Fruit fly (Drosophila melanogaster) whole organism, embryonic: ENCODE results near the gene CG43175.

Experiments used
- Awh ChIP-seq: fragments of 200-800 bp; sonication (Bioruptor generic); IDR thresholded peaks from 2 replicates; pipeline ENCODE4, ENCODE4 v1.3.6; 2022; ENCODE audit warnings: missing biosample characterization, missing genetic modification characterization
- Bdp1 ChIP-seq: fragments of 200-800 bp; sonication (Bioruptor generic); optimal IDR thresholded peaks from 3 replicates; lab custom pipeline; 2016; ENCODE audit warnings: missing biosample characterization, missing genetic modification characterization
- Bgb ChIP-seq: fragments of 200-800 bp; sonication (Bioruptor generic); IDR thresholded peaks from 2 replicates; pipeline ENCODE4 v1.3.6; 2022; ENCODE audit warnings: missing biosample characterization, missing genetic modification characterization; ENCODE audit not compliant: partially characterized antibody
- CG10209 ChIP-seq: fragments of 200-800 bp; sonication (Bioruptor generic); optimal IDR thresholded peaks from 3 replicates; lab custom pipeline; 2017; ENCODE audit warnings: missing biosample characterization, mild to moderate bottlenecking, missing genetic modification characterization, missing genetic modification reagents
- CG1024 ChIP-seq: fragments of 200-800 bp; sonication (Bioruptor generic); IDR thresholded peaks from 2 replicates; pipeline ENCODE4 v1.3.6; 2022; ENCODE audit warnings: missing biosample characterization, missing genetic modification characterization
- CG10462 ChIP-seq: fragments of 200-800 bp; sonication (Bioruptor generic); optimal IDR thresholded peaks from 2 replicates; lab custom pipeline; 2016; ENCODE audit warnings: missing biosample characterization, missing genetic modification characterization
- CG10959 ChIP-seq: fragments of 200-800 bp; sonication (Bioruptor generic); IDR thresholded peaks from 2 replicates; pipeline ENCODE4 v1.3.6; 2022; ENCODE audit warnings: missing biosample characterization, missing genetic modification characterization
- CG12155 ChIP-seq: fragments of 200-800 bp; sonication (Bioruptor generic); optimal IDR thresholded peaks from 3 replicates; lab custom pipeline; 2016; ENCODE audit warnings: missing biosample characterization, missing genetic modification characterization
- CG12744 ChIP-seq: fragments of 200-800 bp; sonication (Bioruptor generic); optimal IDR thresholded peaks from 2 replicates; lab custom pipeline; 2016; ENCODE audit warnings: missing biosample characterization, missing genetic modification characterization
- CG1647 ChIP-seq: fragments of 200-800 bp; sonication (Bioruptor generic); optimal IDR thresholded peaks from 3 replicates; lab custom pipeline; 2016; ENCODE audit warnings: missing biosample characterization, missing genetic modification characterization
- CG1832 ChIP-seq: fragments of 200-800 bp; sonication (Bioruptor generic); optimal IDR thresholded peaks from 2 replicates; lab custom pipeline; 2017; ENCODE audit warnings: missing biosample characterization, mild to moderate bottlenecking, missing genetic modification characterization, inconsistent platforms
- CG32772 ChIP-seq: fragments of 200-800 bp; sonication (Bioruptor generic); IDR thresholded peaks from 2 replicates; pipeline ENCODE4 v1.3.6; 2022; ENCODE audit warnings: missing biosample characterization, missing genetic modification characterization
- CG3281 ChIP-seq: fragments of 200-800 bp; sonication (Bioruptor generic); optimal IDR thresholded peaks from 3 replicates; lab custom pipeline; 2017; ENCODE audit warnings: missing biosample characterization, mild to moderate bottlenecking, missing genetic modification characterization
- CG3995 ChIP-seq: fragments of 200-800 bp; sonication (Bioruptor generic); optimal IDR thresholded peaks from 3 replicates; lab custom pipeline; 2016; ENCODE audit warnings: missing biosample characterization, missing genetic modification characterization
- CG9609 ChIP-seq: fragments of 200-800 bp; sonication (Bioruptor generic); optimal IDR thresholded peaks from 3 replicates; lab custom pipeline; 2016; ENCODE audit warnings: missing biosample characterization, missing genetic modification characterization
- Dbx ChIP-seq: fragments of 200-800 bp; sonication (Bioruptor generic); IDR thresholded peaks from 3 replicates; pipeline ENCODE4 v1.3.6; 2022; ENCODE audit warnings: missing biosample characterization, missing genetic modification characterization
- Deaf1 ChIP-seq: fragments of 200-800 bp; optimal IDR thresholded peaks from 3 replicates; lab custom pipeline; 2019; ENCODE audit warnings: missing biosample characterization, mild to moderate bottlenecking, missing genetic modification characterization, moderate library complexity
- Doc3 ChIP-seq: fragments of 200-800 bp; sonication (Bioruptor generic); IDR thresholded peaks from 3 replicates; pipeline ENCODE4 v1.3.6; 2022; ENCODE audit warnings: missing biosample characterization, missing genetic modification characterization; ENCODE audit not compliant: partially characterized antibody
- Gsc ChIP-seq: fragments of 200-800 bp; sonication (Bioruptor generic); IDR thresholded peaks from 2 replicates; pipeline ENCODE4 v1.3.6; 2022; ENCODE audit warnings: missing biosample characterization, missing genetic modification characterization
- Hand ChIP-seq: fragments of 200-800 bp; sonication (Bioruptor generic); optimal IDR thresholded peaks from 2 replicates; lab custom pipeline; 2017; ENCODE audit warnings: mild to moderate bottlenecking, missing biosample characterization, missing genetic modification reagents, missing genetic modification characterization
- Hr78 ChIP-seq, 2 experiments: fragments of 200-800 bp in 1 of 2; fragments of >200 bp in 1 of 2; sonication (Bioruptor generic) in 1 of 2; optimal IDR thresholded peaks; 2 replicates each; lab custom pipeline; 2017 to 2019; ENCODE audit warnings: missing biosample characterization in 2 of 2, missing genetic modification characterization in 2 of 2, mild to moderate bottlenecking in 1 of 2, moderate library complexity in 1 of 2
- Lhr ChIP-seq: fragments of 200-800 bp; sonication (Bioruptor generic); optimal IDR thresholded peaks from 3 replicates; lab custom pipeline; 2017; ENCODE audit warnings: mild to moderate bottlenecking, missing biosample characterization, missing genetic modification reagents, missing genetic modification characterization
- Lim3 ChIP-seq: fragments of 200-800 bp; sonication (Bioruptor generic); IDR thresholded peaks from 2 replicates; pipeline ENCODE4 v1.3.6; 2022; ENCODE audit warnings: missing biosample characterization, missing genetic modification characterization
- NC2β ChIP-seq: fragments of 200-800 bp; sonication (Bioruptor generic); optimal IDR thresholded peaks from 2 replicates; lab custom pipeline; 2016; ENCODE audit warnings: missing biosample characterization, missing genetic modification characterization
- Nf-YC ChIP-seq: fragments of 200-800 bp; optimal IDR thresholded peaks from 3 replicates; lab custom pipeline; 2019; ENCODE audit warnings: missing biosample characterization, mild to moderate bottlenecking, missing genetic modification characterization, moderate library complexity
- Oaz ChIP-seq: fragments of 200-800 bp; sonication (Bioruptor generic); IDR thresholded peaks from 2 replicates; pipeline ENCODE4 v1.3.6; 2022; ENCODE audit warnings: missing biosample characterization, missing genetic modification characterization
- Scr ChIP-seq: fragments of 200-800 bp; sonication (Bioruptor generic); IDR thresholded peaks from 2 replicates; pipeline ENCODE4 v1.3.6; 2022; ENCODE audit warnings: missing biosample characterization, missing genetic modification characterization; ENCODE audit not compliant: partially characterized antibody
- Spps ChIP-seq: fragments of 200-800 bp; sonication (Bioruptor generic); optimal IDR thresholded peaks from 2 replicates; lab custom pipeline; 2018; ENCODE audit warnings: missing biosample characterization, mild to moderate bottlenecking, missing genetic modification characterization
- Trl ChIP-seq, 3 experiments: fragments of >200 bp in 2 of 3; fragments of 200-800 bp in 1 of 3; sonication (Bioruptor generic) in 1 of 3; optimal IDR thresholded peaks; 2 replicates in 1 of 3; 3 replicates in 2 of 3; lab custom pipeline; 2016 to 2017; ENCODE audit warnings: missing biosample characterization in 1 of 3, missing genetic modification characterization in 1 of 3
- Xbp1 ChIP-seq: fragments of 200-800 bp; sonication (Bioruptor generic); optimal IDR thresholded peaks from 3 replicates; lab custom pipeline; 2016; ENCODE audit warnings: missing biosample characterization, mild to moderate bottlenecking, missing genetic modification characterization
- bab2 ChIP-seq: fragments of 200-800 bp; sonication (Bioruptor generic); optimal IDR thresholded peaks from 2 replicates; lab custom pipeline; 2016; ENCODE audit warnings: missing biosample characterization, missing genetic modification characterization
- ems ChIP-seq: fragments of 200-800 bp; sonication (Bioruptor generic); optimal IDR thresholded peaks from 3 replicates; lab custom pipeline; 2016; ENCODE audit warnings: missing biosample characterization, missing genetic modification characterization
- ftz-f1 ChIP-seq: fragments of 200-800 bp; sonication (Bioruptor generic); optimal IDR thresholded peaks from 2 replicates; lab custom pipeline; 2016; ENCODE audit warnings: missing biosample characterization, missing genetic modification characterization
- gce ChIP-seq: fragments of 200-800 bp; sonication (Bioruptor generic); IDR thresholded peaks from 3 replicates; pipeline ENCODE4 v1.3.6; 2022; ENCODE audit warnings: missing biosample characterization, missing genetic modification characterization
- ham ChIP-seq: fragments of 200-800 bp; sonication (Bioruptor generic); IDR thresholded peaks from 2 replicates; pipeline ENCODE4 v1.3.6; 2022; ENCODE audit warnings: missing biosample characterization, missing genetic modification characterization
- jumu ChIP-seq: fragments of 200-800 bp; sonication (Bioruptor generic); optimal IDR thresholded peaks from 3 replicates; lab custom pipeline; 2016; ENCODE audit warnings: missing biosample characterization, missing genetic modification characterization
- knrl ChIP-seq: fragments of 200-800 bp; sonication (Bioruptor generic); IDR thresholded peaks from 3 replicates; pipeline ENCODE4 v1.3.6; 2022; ENCODE audit warnings: missing biosample characterization, missing genetic modification characterization; ENCODE audit not compliant: partially characterized antibody
- lab ChIP-seq: fragments of 200-800 bp; sonication (Bioruptor generic); optimal IDR thresholded peaks from 3 replicates; lab custom pipeline; 2017; ENCODE audit warnings: missing biosample characterization, missing genetic modification characterization, mild to moderate bottlenecking, moderate library complexity, missing genetic modification reagents
- lmd ChIP-seq: fragments of 200-800 bp; sonication (Bioruptor generic); IDR thresholded peaks from 2 replicates; pipeline ENCODE4 v1.3.6; 2022; ENCODE audit warnings: missing biosample characterization, missing genetic modification characterization
- nmo ChIP-seq: fragments of 200-800 bp; sonication (Bioruptor generic); optimal IDR thresholded peaks from 2 replicates; lab custom pipeline; 2018; ENCODE audit warnings: missing biosample characterization, mild to moderate bottlenecking, missing genetic modification characterization, moderate library complexity
- pros ChIP-seq: fragments of 200-800 bp; sonication (Bioruptor generic); optimal IDR thresholded peaks from 3 replicates; lab custom pipeline; 2019; ENCODE audit warnings: missing biosample characterization, mild to moderate bottlenecking, missing genetic modification characterization, moderate library complexity
- psq ChIP-seq: fragments of 200-800 bp; sonication (Bioruptor generic); optimal IDR thresholded peaks from 2 replicates; lab custom pipeline; 2017; ENCODE audit warnings: missing biosample characterization, missing genetic modification characterization
- repo ChIP-seq: fragments of 200-800 bp; sonication (Bioruptor generic); optimal IDR thresholded peaks from 2 replicates; lab custom pipeline; 2016; ENCODE audit warnings: missing biosample characterization, missing genetic modification characterization
- rib ChIP-seq: fragments of 200-800 bp; sonication (Bioruptor generic); IDR thresholded peaks from 2 replicates; pipeline ENCODE4 v1.3.6; 2022; ENCODE audit warnings: missing biosample characterization, missing genetic modification characterization

CG43175 gene

DNA sequence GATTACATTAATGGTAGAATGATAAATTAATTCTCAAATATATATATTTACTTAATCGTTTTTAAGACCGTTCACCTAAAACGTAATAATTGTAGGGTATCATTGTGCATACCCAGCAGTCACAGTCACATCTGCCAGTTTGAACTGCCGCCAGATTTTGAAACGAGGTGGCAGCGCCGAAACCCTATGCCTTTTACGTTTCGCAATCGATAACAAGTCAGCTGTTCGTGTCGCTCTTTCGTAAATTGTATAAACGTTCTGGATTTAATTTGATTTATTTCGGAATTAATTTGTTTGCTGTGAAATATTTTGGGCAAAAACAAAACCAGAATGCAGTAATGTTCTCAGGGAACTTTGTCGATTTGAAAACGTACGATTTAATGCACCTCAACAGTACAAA is 16.9 kb downstream of the CG43175 start, which contains the start of gene CG14322 (continued):
- TF ChIP-seq psq (GFP tag; lab: Kevin White, UChicago): no peak
- no peak for TF ChIP-seq CG1832 (GFP tag; lab: Kevin White, UChicago)
- no peak for TF ChIP-seq Gsc (GFP tag; lab: Robert Waterston, UW)
- peak; percentile 29; the same call in 1 of the 3 replicates for TF ChIP-seq knrl
- no peak for TF ChIP-seq CG9609 (GFP tag; lab: Kevin White, UChicago)
- no peak for TF ChIP-seq lab
- no peak for TF ChIP-seq Lim3
- peak; percentile 31; the same call in 1 of the 2 replicates for TF ChIP-seq Bgb (GFP tag; lab: Robert Waterston, UW)
- no peak for TF ChIP-seq Doc3 (GFP tag; lab: Robert Waterston, UW)
- no peak for TF ChIP-seq CG1024
- TF ChIP-seq Hr78 (GFP tag; optimal IDR thresholded peaks at IDR 0.05; lab: Kevin White, UChicago): no peak
- TF ChIP-seq Scr (GFP tag; lab: Robert Waterston, UW): 0 out of 2 replicates have a peak, but pooled peaks have one; percentile 33
- TF ChIP-seq ham: no peak
- peak; percentile 10 for TF ChIP-seq nmo (GFP tag; lab: Kevin White, UChicago)
- TF ChIP-seq gce (GFP tag; lab: Robert Waterston, UW): no peak
- no peak for TF ChIP-seq ftz-f1 (GFP tag; lab: Kevin White, UChicago)
- no peak for TF ChIP-seq jumu (GFP tag; lab: Kevin White, UChicago)
- TF ChIP-seq Bdp1 (GFP tag; lab: Kevin White, UChicago): peak; percentile 60
- no peak for TF ChIP-seq Lhr (GFP tag; lab: Kevin White, UChicago)
- no peak for TF ChIP-seq Oaz (GFP tag; lab: Robert Waterston, UW)
- no peak for TF ChIP-seq Awh (GFP tag; lab: Robert Waterston, UW)
- TF ChIP-seq Spps (tag; lab: Kevin White, UChicago): no peak
- TF ChIP-seq Xbp1 (GFP tag; lab: Kevin White, UChicago): peak; percentile 44
- TF ChIP-seq CG1647: no peak
- no peak for TF ChIP-seq bab2 (GFP tag; lab: Kevin White, UChicago)
- TF ChIP-seq CG3281 (GFP tag; lab: Kevin White, UChicago): no peak
- no peak for TF ChIP-seq repo (GFP tag; lab: Kevin White, UChicago)
- TF ChIP-seq lmd (GFP tag; lab: Robert Waterston, UW): no peak; the same call in 1 of the 2 replicates
- TF ChIP-seq rib (GFP tag; lab: Robert Waterston, UW): no peak
- TF ChIP-seq Hand: no peak
- TF ChIP-seq CG3995: peak; percentile 95
- TF ChIP-seq CG12744 (GFP tag; lab: Kevin White, UChicago): no peak
- no peak for TF ChIP-seq ems
- TF ChIP-seq CG10959 (GFP tag; lab: Robert Waterston, UW): no peak
- TF ChIP-seq CG12155 (GFP tag; lab: Kevin White, UChicago): peak; percentile 12
- TF ChIP-seq Dbx (GFP tag; lab: Robert Waterston, UW): no peak
- no peak for TF ChIP-seq NC2β
- TF ChIP-seq CG10209 (GFP tag; lab: Kevin White, UChicago): no peak
- no peak for TF ChIP-seq CG32772 (GFP tag; lab: Robert Waterston, UW)
- TF ChIP-seq, all 482 proteins: peak for 77

DNA sequence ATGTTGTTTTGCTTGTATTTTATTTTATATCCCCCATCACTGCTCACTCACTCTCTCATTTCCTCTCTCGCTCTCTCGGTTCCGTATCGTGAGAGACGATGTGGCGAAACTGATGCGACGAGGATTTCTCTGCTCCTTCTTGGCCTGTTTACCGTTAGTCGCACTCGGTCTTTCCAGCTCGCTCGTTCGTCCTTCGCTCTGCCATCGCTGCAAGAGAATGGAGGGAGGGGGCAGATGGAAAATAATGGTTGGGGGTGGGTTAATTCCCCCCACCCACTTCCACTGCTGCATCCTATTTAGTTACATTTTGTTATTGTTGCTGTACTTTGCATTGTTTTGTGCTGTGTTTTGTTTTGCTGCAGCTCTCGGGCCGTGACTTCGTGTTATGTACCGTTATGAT is 23.4 kb downstream of the CG43175 start:
- TF ChIP-seq CG10462 (GFP tag; lab: Kevin White, UChicago) (no peak), Deaf1 (peak; percentile 80), pros (GFP tag; lab: Kevin White, UChicago) (peak; percentile 70), Nf-YC (tag; lab: Kevin White, UChicago) (peak; percentile 13), Trl (optimal IDR thresholded peaks at IDR 0.05; lab: Kevin White, UChicago) (peak in 1 of 2 experiments; percentile 46), Trl (GFP tag; optimal IDR thresholded peaks at IDR 0.05; lab: Kevin White, UChicago) (no peak)
